Worm (Caenorhabditis elegans) whole organism, young adult: Measurements from ENCODE around the gene egl-46.

Experiments used
- Y56A3A.18 ChIP-seq: fragments of 200-800 bp; sonication (Bioruptor generic); IDR thresholded peaks from 2 replicates; pipeline ENCODE4 v1.3.6; 2022; ENCODE audit warnings: missing genetic modification reagents, missing genetic modification characterization, missing compliant biosample characterization
- dpl-1 ChIP-seq: fragments of 150-350 bp; optimal IDR thresholded peaks from 2 replicates; lab custom pipeline; 2014; ENCODE audit warnings: missing biosample characterization, missing genetic modification reagents, missing genetic modification characterization
- madf-8 ChIP-seq: fragments of 200-800 bp; sonication (Bioruptor generic); conservative IDR thresholded peaks from 2 replicates; pipeline ENCODE4 v1.3.6; 2022; ENCODE audit warnings: missing genetic modification reagents, missing genetic modification characterization, missing compliant biosample characterization
- pbrm-1 ChIP-seq: fragments of 200-800 bp; sonication (Bioruptor generic); IDR thresholded peaks from 2 replicates; pipeline ENCODE4 v1.3.6; 2022; ENCODE audit warnings: missing genetic modification reagents, missing genetic modification characterization, missing compliant biosample characterization
- sptf-2 ChIP-seq: fragments of 200-800 bp; sonication (Bioruptor generic); optimal IDR thresholded peaks from 2 replicates; lab custom pipeline; 2018; ENCODE audit warnings: mild to moderate bottlenecking, missing genetic modification characterization, missing compliant biosample characterization
- ztf-25 ChIP-seq: fragments of 200-800 bp; sonication (Bioruptor generic); IDR thresholded peaks from 2 replicates; pipeline ENCODE4 v1.3.6; 2022; ENCODE audit warnings: missing genetic modification reagents, missing genetic modification characterization, missing compliant biosample characterization

DNA sequence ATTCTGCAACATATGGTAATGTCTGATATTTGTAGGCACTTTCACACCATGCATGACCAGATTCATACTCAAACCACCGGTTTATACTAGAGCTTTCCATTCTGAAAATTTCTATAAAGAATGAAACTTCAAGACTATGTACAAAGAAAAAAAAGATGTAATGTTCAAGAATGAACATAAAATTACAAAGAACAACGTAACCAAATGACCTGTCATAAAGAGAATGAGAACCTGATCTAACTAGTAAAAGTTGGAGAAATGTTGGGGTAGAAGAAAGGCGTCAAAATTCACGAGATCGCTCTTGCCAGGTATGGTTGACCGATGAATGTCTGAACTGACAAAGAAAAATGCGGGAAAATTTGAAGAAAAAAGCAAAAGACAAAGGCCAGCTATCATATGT is 16.2 kb upstream of the egl-46 start, which contains the start of gene W02F12.2:
- TF ChIP-seq sptf-2 (no peak), Y56A3A.18 (GFP tag; lab: Robert Waterston, UW) (no peak), madf-8 (GFP tag; lab: Robert Waterston, UW) (no peak), dpl-1 (no peak), ztf-25 (GFP tag; lab: Robert Waterston, UW) (no peak), pbrm-1 (GFP tag; lab: Robert Waterston, UW) (no peak)
